Worm (Caenorhabditis elegans): ENCODE results near the gene lea-1.

ce11 chrV:9977211-9977610 lies 34.5 kb upstream of the lea-1 start:
- TF ChIP-seq him-1 (tag; optimal IDR thresholded peaks at IDR 0.05) (no peak), dao-5 (tag; optimal IDR thresholded peaks at IDR 0.05) (no peak)
